Worm (Caenorhabditis elegans) whole organism, dauer: ENCODE results near the gene cgh-1.
"Not testable (repeated sequence)": the region's sequence is repeated elsewhere in the genome, so short reads cannot be mapped to it uniquely, and the experiment has no call there.

Experiments
- unc-62 ChIP-seq: sonication (generic microtip); optimal IDR thresholded peaks from 2 replicates; lab custom pipeline; 2017; ENCODE audit warnings: missing biosample characterization, missing genetic modification reagents, missing genetic modification characterization

cgh-1 gene

DNA sequence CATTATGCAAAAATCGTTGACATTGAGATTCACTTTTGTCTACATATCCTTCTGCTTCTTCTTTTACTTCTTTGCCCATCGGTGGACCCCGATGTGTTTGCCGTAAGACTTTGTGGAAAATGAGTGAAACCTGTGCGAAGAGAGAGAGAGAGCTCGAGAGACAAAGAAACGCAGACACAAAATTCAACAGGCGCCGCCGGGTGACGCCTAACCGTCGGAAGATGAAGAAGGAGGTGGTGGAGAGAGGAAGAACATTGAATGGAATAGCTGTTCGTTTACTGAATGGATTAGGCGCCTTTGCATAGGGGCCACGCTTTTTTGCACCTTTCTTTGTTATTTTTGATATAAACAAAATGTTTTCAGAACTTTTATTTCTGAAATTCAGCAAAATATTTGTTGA lies 9.4 kb upstream of the cgh-1 start:
- TF ChIP-seq unc-62 = no peak

DNA sequence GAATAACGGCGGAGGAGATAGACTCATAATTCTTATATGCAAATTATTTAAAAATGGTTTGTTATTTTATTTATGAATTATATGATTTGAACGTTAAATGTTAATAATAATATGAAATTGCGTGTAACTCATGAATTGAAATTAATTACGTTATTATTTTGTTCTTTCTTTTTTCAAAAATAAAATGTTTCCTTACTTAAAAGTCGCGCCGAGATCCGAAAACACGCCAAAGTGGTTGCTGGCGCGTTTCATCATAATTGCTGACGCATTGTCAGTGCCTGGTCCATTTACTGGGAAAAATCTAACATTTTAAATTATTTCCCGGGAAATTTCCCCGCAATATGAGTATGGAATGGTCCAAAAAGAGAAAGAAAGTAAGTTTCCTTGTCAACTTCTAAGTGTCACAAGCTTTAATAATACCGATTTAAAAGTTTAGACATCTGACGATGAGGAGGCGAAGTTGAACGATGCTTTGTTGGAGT lies 1.8 kb upstream of the cgh-1 start, which contains the start of the genes C07H6.9 and sap-140:
C07H6.9 (minus strand) TSS at position 51 of the 482 bp plus-strand sequence.
sap-140 (plus strand) TSS at position 318 of the 482 bp plus-strand sequence.
- TF ChIP-seq unc-62 = no peak

DNA sequence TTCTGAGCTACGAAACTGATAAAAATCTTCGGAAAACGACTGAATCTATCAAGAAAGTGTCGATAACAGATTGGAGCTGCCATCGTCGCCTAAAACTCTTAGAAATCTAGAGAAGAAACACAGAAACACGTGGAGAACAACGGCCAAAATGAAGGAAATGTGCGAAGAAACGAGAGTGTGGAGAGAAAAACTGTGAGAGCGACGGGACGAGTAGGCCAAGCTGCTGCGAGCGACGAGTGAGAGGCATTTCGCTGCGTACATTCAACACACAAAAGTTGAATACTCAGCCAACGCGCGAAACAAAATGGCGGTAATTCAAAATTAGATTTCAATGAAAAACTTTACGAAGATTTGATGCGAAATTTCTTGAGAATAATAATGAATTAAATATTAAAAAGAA lies 714 bp upstream of the cgh-1 start:
- TF ChIP-seq unc-62 = no peak

DNA sequence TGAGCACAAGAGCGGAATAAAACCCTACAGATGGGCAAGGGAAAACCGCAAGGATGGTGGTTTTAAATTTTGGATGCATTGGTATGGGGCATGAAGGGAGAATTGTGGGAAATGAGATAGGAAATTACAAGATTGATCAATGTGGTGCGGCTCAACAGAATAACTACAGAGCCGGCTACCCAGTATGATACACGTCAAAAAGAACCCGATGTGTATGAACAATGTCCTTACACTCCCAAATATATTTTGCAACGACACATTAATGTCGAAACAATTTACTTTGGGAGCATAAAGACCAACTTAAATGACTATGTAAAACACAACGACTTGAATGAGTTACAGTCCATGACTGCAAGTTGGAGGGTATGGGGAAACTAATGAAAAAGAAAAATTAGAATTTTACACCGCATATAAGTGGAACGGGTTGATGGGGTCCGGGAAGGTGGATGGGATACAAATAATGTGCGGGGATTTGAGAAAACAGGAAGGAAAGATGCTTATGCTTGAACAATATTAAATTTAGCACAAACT lies 2.0 kb downstream of the cgh-1 start:
- TF ChIP-seq unc-62 = no peak

DNA sequence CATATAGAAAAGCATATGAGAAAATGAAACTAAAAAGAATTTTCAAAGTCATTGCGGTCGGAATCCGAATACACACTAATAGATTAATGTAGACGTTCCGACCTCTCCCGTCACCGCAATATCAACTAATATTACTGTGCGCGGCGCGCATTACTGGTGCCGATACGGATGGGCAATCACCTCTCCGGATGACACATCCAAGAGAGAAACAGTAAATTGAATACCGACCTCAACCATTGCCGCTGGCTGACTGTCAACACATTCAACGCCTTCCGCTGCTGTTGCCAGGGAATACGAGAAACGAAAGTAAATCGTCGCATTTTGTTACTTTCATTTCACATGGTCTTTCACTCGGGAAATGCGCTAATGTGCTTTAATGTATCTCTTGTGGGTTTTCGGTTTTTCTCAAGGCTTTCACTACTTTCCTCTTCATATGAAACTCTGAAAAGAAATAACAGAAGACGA lies 2.8 kb downstream of the cgh-1 start:
- TF ChIP-seq unc-62 = no peak

DNA sequence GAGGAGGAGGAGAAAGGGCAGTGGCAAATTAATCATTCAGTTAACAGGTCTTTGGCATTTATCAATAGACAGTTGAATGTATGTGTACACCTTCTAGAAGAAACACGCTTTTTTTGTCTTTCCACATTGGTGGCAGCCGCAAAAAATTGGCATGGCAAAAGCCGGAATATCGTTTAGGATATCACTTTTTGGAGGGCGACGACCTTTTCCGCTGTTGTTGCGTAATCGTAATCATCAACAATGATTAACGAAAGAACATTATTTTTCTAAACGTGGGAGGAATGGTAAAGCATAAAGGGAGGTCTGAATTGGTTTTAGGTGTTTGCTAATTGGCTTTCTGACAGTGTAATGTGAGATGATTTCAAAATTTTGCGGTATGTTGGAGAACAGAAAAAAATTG lies 5.7 kb downstream of the cgh-1 start:
- TF ChIP-seq unc-62 = no peak

DNA sequence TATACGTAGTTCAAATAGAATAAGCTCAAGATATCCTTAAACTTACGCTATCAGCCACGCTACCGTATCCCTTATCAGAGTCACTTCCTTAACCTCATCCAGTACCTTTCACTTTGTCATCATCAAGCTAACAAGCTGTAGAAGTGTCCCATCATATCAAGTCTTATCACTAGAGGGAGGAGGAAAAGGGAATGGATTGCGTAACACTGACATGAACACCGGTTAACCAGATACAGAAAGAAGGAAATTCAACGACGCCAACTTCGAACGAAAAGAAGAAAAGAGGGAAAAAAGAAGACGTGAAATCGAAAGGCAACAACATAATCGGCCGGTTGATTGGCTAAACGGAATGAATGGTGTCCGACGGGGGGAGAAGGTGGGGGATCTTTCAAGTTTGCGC lies 7.6 kb downstream of the cgh-1 start:
- no peak for TF ChIP-seq unc-62

DNA sequence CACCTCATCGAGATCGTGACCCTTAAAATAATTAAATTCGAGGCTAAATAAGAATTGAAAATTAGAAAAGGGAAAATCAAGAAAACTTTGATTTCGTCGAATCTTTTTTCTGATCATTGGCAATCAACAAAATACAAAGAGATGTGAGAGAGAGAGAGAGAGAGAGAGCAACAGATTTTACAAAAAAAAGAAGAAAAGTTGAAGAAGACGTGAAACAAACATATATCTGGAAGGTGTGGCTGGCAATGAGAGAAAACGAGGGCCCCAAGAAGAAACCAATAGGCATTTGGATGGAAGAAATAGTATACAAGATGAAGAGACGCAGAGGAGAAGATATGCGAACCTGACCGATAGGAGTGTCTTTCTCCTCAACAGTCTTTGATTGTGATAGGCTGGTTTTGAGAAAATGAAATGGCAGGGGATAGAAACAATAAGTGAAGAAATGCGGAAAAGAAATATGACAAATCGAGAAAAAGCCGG lies 8.5 kb downstream of the cgh-1 start, which contains the start of gene mup-4:
mup-4 (minus strand) TSS at position 51 of the 480 bp plus-strand sequence.
- TF ChIP-seq unc-62 = no peak

DNA sequence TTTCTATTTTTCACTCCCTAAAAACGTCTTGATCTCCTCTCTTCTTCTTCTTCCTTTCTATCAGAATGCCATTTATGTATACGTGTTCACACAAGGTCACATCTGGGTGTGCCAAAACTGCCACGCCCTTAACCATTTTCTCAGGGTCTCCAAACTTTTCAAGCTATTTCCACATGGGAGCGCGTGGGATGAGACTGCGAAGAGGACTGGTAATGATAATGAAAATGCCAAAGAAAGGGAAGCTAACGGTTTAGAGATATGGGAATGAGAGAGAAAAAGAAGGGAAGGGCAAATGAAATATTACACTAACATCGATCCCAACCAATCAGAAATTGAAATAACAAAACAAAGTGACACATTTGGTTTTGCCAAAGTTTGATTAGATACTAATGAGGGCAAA lies 9.3 kb downstream of the cgh-1 start:
- no peak for TF ChIP-seq unc-62

DNA sequence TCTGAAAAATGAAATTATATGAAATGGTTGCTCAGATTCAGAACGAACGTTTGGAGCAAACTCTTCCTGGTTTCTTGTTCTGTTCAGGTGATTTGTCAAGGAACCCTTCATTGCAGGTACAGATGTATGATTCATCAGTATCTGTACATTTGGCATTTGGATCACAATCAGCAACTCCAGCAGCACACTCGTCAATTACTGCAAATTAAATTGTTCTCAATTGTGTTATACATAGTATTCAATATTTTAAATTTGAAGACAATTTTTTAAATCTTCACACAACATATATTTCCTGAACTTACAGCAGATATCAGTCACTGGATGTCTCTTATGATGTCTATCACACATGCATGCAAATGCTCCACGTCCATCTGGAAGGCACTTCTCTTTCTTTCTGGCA lies 12.9 kb downstream of the cgh-1 start:
- no peak for TF ChIP-seq unc-62

DNA sequence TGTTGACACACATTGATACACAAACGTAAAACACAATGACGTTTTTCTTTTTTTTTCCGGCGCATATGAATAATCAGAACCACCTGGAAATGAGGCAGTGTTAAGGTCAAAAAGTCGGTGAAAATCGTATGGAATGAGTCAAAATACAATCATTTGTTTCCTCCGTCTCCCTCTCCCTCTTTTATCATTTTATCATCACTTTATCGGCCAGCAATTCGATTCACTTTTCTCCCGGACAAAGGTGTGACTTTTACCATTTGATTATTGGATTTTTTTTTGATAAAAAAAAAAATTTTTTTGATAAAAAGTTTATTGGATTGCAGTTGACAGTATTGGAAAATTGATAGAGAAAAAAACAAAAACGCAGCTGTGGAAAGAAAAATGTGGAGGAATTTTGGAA lies 18.7 kb downstream of the cgh-1 start:
- no peak for TF ChIP-seq unc-62

DNA sequence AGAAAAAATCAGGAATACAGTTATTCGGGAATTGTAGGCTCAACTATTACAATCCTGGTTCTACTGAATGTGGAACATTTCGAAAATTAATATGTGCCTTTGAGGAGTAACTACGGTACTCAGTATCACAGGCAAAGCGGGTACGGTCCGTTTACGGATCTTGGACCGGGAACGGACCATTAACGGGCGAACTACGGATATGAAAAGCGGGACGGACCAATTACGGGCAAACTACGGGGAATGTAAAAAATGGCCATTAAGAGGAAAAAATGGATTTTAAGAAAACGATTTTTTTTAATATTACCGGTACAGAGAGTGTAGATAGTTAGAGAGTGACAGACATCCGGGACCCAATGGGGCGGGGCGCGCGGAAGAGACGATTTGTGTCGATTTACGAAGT lies 28.7 kb downstream of the cgh-1 start, which contains the start of gene H14A12.5:
H14A12.5 (minus strand) TSS at position 101 of the 400 bp plus-strand sequence.
- not testable (repeated sequence) for TF ChIP-seq unc-62

DNA sequence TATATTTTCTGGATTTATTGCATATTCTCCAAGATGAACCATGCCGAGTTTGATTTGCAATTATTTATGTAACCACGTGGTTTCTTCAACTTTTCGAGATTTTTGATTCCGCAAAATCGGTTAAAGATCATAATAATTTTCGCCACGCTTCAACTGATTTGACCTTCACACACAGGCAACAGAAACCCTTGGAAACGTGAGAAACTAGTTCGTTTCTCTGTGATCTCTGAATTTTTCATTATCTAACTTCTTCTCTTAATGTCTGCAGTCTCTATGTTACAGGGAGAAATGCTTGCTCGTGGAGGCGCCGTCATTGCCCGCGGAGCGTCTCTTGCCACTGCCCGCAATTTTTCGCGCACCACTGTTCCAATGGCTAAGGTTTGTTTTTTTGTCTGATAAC lies 32.3 kb downstream of the cgh-1 start, which contains the start of gene fum-1:
fum-1 (plus strand) TSS at position 259 of the 400 bp plus-strand sequence.
- no peak for TF ChIP-seq unc-62

DNA sequence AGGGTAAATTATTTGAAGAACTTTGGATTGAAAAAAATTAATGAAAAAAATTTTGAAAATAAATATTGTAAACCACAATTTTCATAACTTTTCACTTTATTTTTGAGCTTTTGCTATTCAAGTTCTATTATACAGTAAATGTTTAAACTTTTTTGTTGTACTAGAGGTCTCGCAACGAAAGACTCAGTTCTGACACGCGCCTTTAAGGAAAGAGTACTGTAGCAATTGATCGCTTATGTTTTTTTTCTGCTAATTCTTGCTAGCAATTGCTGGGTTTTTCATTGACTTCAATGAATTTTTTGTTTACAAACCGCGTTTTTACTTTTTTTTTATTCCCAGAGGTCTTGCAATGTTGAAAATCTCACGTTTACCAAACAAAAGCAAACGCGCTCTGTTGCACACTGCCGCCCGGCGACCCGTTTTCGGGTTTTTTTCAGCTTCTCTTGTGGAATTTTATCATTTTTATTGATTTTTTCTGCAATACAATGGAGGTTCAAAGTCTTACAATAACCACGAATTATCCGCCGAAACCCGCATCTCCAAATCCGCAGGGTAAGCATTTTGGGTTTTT lies 34.1 kb downstream of the cgh-1 start, which contains the start of gene H14A12.3:
H14A12.3 (plus strand) TSS at position 360 of the 571 bp plus-strand sequence.
- TF ChIP-seq unc-62 = no peak

DNA sequence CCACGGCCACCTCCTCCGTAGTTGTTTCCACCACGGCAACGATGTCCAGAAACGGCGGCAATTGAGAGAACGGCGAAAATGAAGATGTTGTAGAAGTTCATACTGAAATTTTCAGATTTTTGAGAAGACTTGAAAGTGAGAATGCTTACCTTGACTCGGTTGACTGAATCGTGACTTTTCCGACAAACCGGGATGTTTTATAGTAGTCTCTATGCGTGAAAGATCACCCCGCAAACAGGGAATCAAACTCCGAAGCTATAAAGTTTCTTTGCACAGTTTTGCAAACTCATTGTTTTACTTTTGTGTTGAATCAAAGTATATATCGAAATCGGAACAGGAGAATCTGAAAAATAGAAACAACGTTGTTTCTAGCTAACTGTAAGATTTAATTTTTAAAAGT lies 35.3 kb downstream of the cgh-1 start, which contains the start of gene fipr-20:
fipr-20 (minus strand) TSS at position 101 of the 400 bp plus-strand sequence.
- TF ChIP-seq unc-62 = no peak

DNA sequence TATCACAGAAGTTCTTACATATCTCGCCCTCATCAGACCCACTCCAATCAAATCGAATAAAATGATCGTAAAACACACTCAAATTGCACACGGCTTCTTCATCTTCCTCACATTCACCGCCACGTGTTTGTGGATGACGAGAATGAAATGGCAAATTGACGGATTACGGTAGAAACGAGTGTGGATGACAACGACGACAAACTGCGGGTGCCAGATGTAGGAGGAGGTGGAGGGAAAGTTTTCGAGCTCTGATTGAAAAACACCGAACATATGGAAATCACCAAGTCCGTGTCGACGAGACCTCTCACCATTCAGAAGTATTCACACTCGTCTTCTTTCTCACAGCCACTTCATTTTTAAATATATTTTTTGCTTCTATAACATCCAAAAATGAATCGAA lies 37.6 kb downstream of the cgh-1 start, which contains the start of gene mls-1:
mls-1 (plus strand) TSS at position 324 of the 400 bp plus-strand sequence.
- no peak for TF ChIP-seq unc-62

DNA sequence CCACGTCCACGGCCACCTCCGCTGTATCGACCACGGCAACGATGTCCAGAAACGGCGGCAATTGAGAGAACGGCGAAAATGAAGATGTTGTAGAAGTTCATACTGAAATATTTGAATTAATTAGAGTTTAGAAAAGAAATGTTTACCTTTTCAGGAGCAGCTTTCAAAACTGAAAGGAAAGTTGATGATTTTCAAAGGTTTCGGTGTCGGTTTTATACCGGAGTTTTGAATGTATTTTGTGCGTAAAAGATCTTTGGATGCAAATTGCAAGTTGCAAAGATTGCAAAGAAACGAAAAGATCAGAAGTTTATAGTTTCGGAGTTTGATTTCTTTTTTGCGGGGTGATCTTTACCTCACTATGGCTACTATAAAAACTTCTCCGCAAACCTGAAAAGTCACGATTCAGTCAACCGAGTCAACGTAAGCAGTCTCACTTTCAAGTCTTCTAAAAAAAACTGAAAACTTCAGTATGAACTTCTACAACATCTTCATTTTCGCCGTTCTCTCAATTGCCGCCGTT lies 38.7 kb downstream of the cgh-1 start, which contains the start of the genes fipr-19 and fipr-18:
fipr-19 (minus strand) TSS at position 101 of the 520 bp plus-strand sequence.
fipr-18 (plus strand) TSS at position 470 of the 520 bp plus-strand sequence.
- TF ChIP-seq unc-62 = no peak
